Worm (Caenorhabditis elegans): ENCODE measurements around the gene brd-1.

- TF ChIP-seq nhr-237 (tag; optimal IDR thresholded peaks at IDR 0.05) (no peak), nhr-129 (tag; optimal IDR thresholded peaks at IDR 0.05) (no peak), ceh-82 (tag; optimal IDR thresholded peaks at IDR 0.05) (no peak), ztf-4 (tag; optimal IDR thresholded peaks at IDR 0.05) (no peak), mbf-1 (tag; optimal IDR thresholded peaks at IDR 0.05) (no peak), nhr-6 (tag; optimal IDR thresholded peaks at IDR 0.05) (no peak), unc-62 (GFP tag; optimal IDR thresholded peaks at IDR 0.05) (no peak), dmd-4 (tag; optimal IDR thresholded peaks at IDR 0.05) (no peak), lin-13 (GFP tag; optimal IDR thresholded peaks at IDR 0.05) (no peak), snpc-4 (tag; optimal IDR thresholded peaks at IDR 0.05) (no peak), nhr-10 (tag; optimal IDR thresholded peaks at IDR 0.05) (no peak), F13H6.1 (tag; optimal IDR thresholded peaks at IDR 0.05) (no peak)
Measured at ce11 chrIII:6848654-6849204, 40.6 kb downstream of the brd-1 start, which contains the start of gene dhhc-5.
